Fruit fly (Drosophila melanogaster): ENCODE data around the gene CG7102.

The CG7102 gene

dm6 chr2L:7872680-7873079 is 14.6 kb downstream of the CG7102 start (continued):
- no peak for TF ChIP-seq pita (GFP tag; optimal IDR thresholded peaks at IDR 0.05)
- no peak for TF ChIP-seq Pdp1 (GFP tag; optimal IDR thresholded peaks at IDR 0.05)
- no peak for TF ChIP-seq nom (GFP tag; optimal IDR thresholded peaks at IDR 0.05)
- no peak for TF ChIP-seq gfzf (GFP tag; optimal IDR thresholded peaks at IDR 0.05)
- no peak for TF ChIP-seq NFAT (GFP tag; IDR thresholded peaks at IDR 0.05)
- no peak for TF ChIP-seq HmgZ (tag; optimal IDR thresholded peaks at IDR 0.05)
- TF ChIP-seq Scr (GFP tag; IDR thresholded peaks at IDR 0.05; ENCODE audit: partially characterized antibody): peak; percentile 70
- no peak for TF ChIP-seq BtbVII (GFP tag; optimal IDR thresholded peaks at IDR 0.05)
- no peak for TF ChIP-seq CG16779 (GFP tag; IDR thresholded peaks at IDR 0.05)
- peak; percentile 93 for TF ChIP-seq CG6791 (GFP tag; IDR thresholded peaks at IDR 0.05; ENCODE audit: partially characterized antibody)
- TF ChIP-seq CG8089 (GFP tag; optimal IDR thresholded peaks at IDR 0.05): no peak
- TF ChIP-seq CG8944 (GFP tag; optimal IDR thresholded peaks at IDR 0.05): no peak
- no peak for TF ChIP-seq CG14050 (GFP tag; IDR thresholded peaks at IDR 0.05)
- no peak for TF ChIP-seq CG14014 (GFP tag; IDR thresholded peaks at IDR 0.05)
- TF ChIP-seq Abd-B (GFP tag; optimal IDR thresholded peaks at IDR 0.05): no peak
- TF ChIP-seq slbo (GFP tag; IDR thresholded peaks at IDR 0.05): 0 out of 2 replicates have a peak, but pooled peaks have one; percentile 15
- TF ChIP-seq Bdp1 (GFP tag; optimal IDR thresholded peaks at IDR 0.05): peak; percentile 96
- TF ChIP-seq CG30403 (GFP tag; optimal IDR thresholded peaks at IDR 0.05): no peak
- no peak for TF ChIP-seq CG8290 (GFP tag; optimal IDR thresholded peaks at IDR 0.05)
- TF ChIP-seq CG8290 (tag; optimal IDR thresholded peaks at IDR 0.05): no peak
- TF ChIP-seq CG6765 (GFP tag; optimal IDR thresholded peaks at IDR 0.05): no peak
- no peak for TF ChIP-seq jumu (GFP tag; optimal IDR thresholded peaks at IDR 0.05)
- no peak for TF ChIP-seq Hr3 (GFP tag; optimal IDR thresholded peaks at IDR 0.05)
- no peak for TF ChIP-seq CG10267 (tag; optimal IDR thresholded peaks at IDR 0.05)
- TF ChIP-seq CG16815 (GFP tag; optimal IDR thresholded peaks at IDR 0.05): no peak
- TF ChIP-seq crc (GFP tag; optimal IDR thresholded peaks at IDR 0.05): no peak
- TF ChIP-seq CG10274 (GFP tag; optimal IDR thresholded peaks at IDR 0.05): no peak
- no peak for TF ChIP-seq Sry-β (GFP tag; optimal IDR thresholded peaks at IDR 0.05)
- TF ChIP-seq CG7987 (GFP tag; optimal IDR thresholded peaks at IDR 0.05): no peak
- TF ChIP-seq wor (GFP tag; IDR thresholded peaks at IDR 0.05): no peak
- no peak for TF ChIP-seq CG3163 (GFP tag; optimal IDR thresholded peaks at IDR 0.05)
- TF ChIP-seq mld (GFP tag; IDR thresholded peaks at IDR 0.05; ENCODE audit: partially characterized antibody): peak; percentile 94
- no peak for TF ChIP-seq CG9876 (GFP tag; optimal IDR thresholded peaks at IDR 0.05)
- no peak for TF ChIP-seq CG13624 (GFP tag; optimal IDR thresholded peaks at IDR 0.05)
- no peak for TF ChIP-seq sisA (GFP tag; IDR thresholded peaks at IDR 0.05)
- TF ChIP-seq inv (GFP tag; IDR thresholded peaks at IDR 0.05; ENCODE audit: partially characterized antibody): peak; percentile 39; the same call in 1 of the 2 replicates
- no peak for TF ChIP-seq unpg (GFP tag; optimal IDR thresholded peaks at IDR 0.05)
- no peak for TF ChIP-seq Xrp1 (GFP tag; IDR thresholded peaks at IDR 0.05)
- no peak for TF ChIP-seq mirr (GFP tag; optimal IDR thresholded peaks at IDR 0.05)
- TF ChIP-seq D19B (GFP tag; optimal IDR thresholded peaks at IDR 0.05): no peak
- no peak for TF ChIP-seq CG18599 (GFP tag; optimal IDR thresholded peaks at IDR 0.05)
- no peak for TF ChIP-seq CG4360 (GFP tag; IDR thresholded peaks at IDR 0.05)
- no peak for TF ChIP-seq Camta (GFP tag; optimal IDR thresholded peaks at IDR 0.05)
- TF ChIP-seq CG13296 (GFP tag; optimal IDR thresholded peaks at IDR 0.05): no peak
- TF ChIP-seq dmrt11E (tag; optimal IDR thresholded peaks at IDR 0.05): no peak
- no peak for TF ChIP-seq lov (optimal IDR thresholded peaks at IDR 0.05)
- TF ChIP-seq lov (GFP tag; IDR thresholded peaks at IDR 0.05): no peak
- no peak for TF ChIP-seq CG12299 (tag; optimal IDR thresholded peaks at IDR 0.05)
- TF ChIP-seq Blimp-1 (GFP tag; optimal IDR thresholded peaks at IDR 0.05): no peak
- no peak for TF ChIP-seq maf-S (GFP tag; optimal IDR thresholded peaks at IDR 0.05)
- TF ChIP-seq CG13894 (tag; optimal IDR thresholded peaks at IDR 0.05): no peak
- no peak for TF ChIP-seq Optix (GFP tag; IDR thresholded peaks at IDR 0.05)
